Fruit fly (Drosophila melanogaster) whole organism, embryonic: ENCODE results near the gene CG14947.
A peak's percentile ranks its signal among the peaks of the same experiment; 100 is the strongest.

Source experiments
- Antp ChIP-seq: fragments of 200-800 bp; sonication (Bioruptor generic); optimal IDR thresholded peaks from 3 replicates; lab custom pipeline; 2016; ENCODE audit warnings: missing biosample characterization, missing genetic modification characterization
- Atf3 ChIP-seq: fragments of 200-800 bp; sonication (Bioruptor generic); optimal IDR thresholded peaks from 3 replicates; lab custom pipeline; 2016; ENCODE audit warnings: missing biosample characterization, missing genetic modification characterization
- Blimp-1 ChIP-seq: fragments of 200-800 bp; sonication (Bioruptor generic); optimal IDR thresholded peaks from 3 replicates; lab custom pipeline; 2018; ENCODE audit warnings: missing biosample characterization, missing genetic modification characterization, mild to moderate bottlenecking, moderate library complexity, missing genetic modification reagents
- CG10366 ChIP-seq: fragments of 200-800 bp; sonication (Bioruptor generic); IDR thresholded peaks from 2 replicates; pipeline ENCODE4 v1.3.6; 2022; ENCODE audit warnings: missing biosample characterization, missing genetic modification characterization
- CG10431 ChIP-seq: fragments of 200-800 bp; sonication (Bioruptor generic); optimal IDR thresholded peaks from 3 replicates; lab custom pipeline; 2018; ENCODE audit warnings: missing biosample characterization, mild to moderate bottlenecking, missing genetic modification characterization
- CG10654 ChIP-seq: fragments of 200-800 bp; sonication (Bioruptor generic); optimal IDR thresholded peaks from 2 replicates; lab custom pipeline; 2016; ENCODE audit warnings: missing biosample characterization, missing genetic modification characterization
- CG11695 ChIP-seq: fragments of 200-800 bp; sonication (Bioruptor generic); IDR thresholded peaks from 3 replicates; pipeline ENCODE4 v1.3.6; 2022; ENCODE audit warnings: missing biosample characterization, missing genetic modification characterization
- CG12155 ChIP-seq: fragments of 200-800 bp; sonication (Bioruptor generic); optimal IDR thresholded peaks from 3 replicates; lab custom pipeline; 2016; ENCODE audit warnings: missing biosample characterization, missing genetic modification characterization
- CG13424 ChIP-seq: fragments of 200-800 bp; sonication (Bioruptor generic); optimal IDR thresholded peaks from 2 replicates; lab custom pipeline; 2019; ENCODE audit warnings: missing biosample characterization, mild to moderate bottlenecking, missing genetic modification characterization, moderate library complexity
- CG14014 ChIP-seq: fragments of 200-800 bp; sonication (Bioruptor generic); IDR thresholded peaks from 2 replicates; pipeline ENCODE4 v1.3.6; 2022; ENCODE audit warnings: missing biosample characterization, missing genetic modification characterization
- CG1529 ChIP-seq: fragments of 200-800 bp; sonication (Bioruptor generic); optimal IDR thresholded peaks from 3 replicates; lab custom pipeline; 2018; ENCODE audit warnings: missing biosample characterization, missing genetic modification characterization
- CG1603 ChIP-seq: fragments of 200-800 bp; sonication (Bioruptor generic); optimal IDR thresholded peaks from 2 replicates; lab custom pipeline; 2019; ENCODE audit warnings: missing biosample characterization, mild to moderate bottlenecking, missing genetic modification characterization, moderate library complexity
- CG17612 ChIP-seq: fragments of 200-800 bp; sonication (Bioruptor generic); IDR thresholded peaks from 2 replicates; pipeline ENCODE4 v1.3.6; 2022; ENCODE audit warnings: missing biosample characterization, missing genetic modification characterization
- CG17802 ChIP-seq: fragments of 200-800 bp; sonication (Bioruptor generic); optimal IDR thresholded peaks from 2 replicates; lab custom pipeline; 2018; ENCODE audit warnings: missing biosample characterization, mild to moderate bottlenecking, missing genetic modification characterization, moderate library complexity
- CG2678 ChIP-seq: fragments of 200-800 bp; sonication (Bioruptor generic); optimal IDR thresholded peaks from 3 replicates; lab custom pipeline; 2019; ENCODE audit warnings: missing biosample characterization, mild to moderate bottlenecking, missing genetic modification characterization, moderate library complexity
- CG2875 ChIP-seq: fragments of 200-800 bp; sonication (Bioruptor generic); optimal IDR thresholded peaks from 2 replicates; lab custom pipeline; 2017; ENCODE audit warnings: missing biosample characterization, mild to moderate bottlenecking, missing genetic modification characterization, missing genetic modification reagents
- CG3281 ChIP-seq: fragments of 200-800 bp; sonication (Bioruptor generic); optimal IDR thresholded peaks from 3 replicates; lab custom pipeline; 2017; ENCODE audit warnings: missing biosample characterization, mild to moderate bottlenecking, missing genetic modification characterization
- CG4820 ChIP-seq: fragments of 200-800 bp; sonication (Bioruptor generic); optimal IDR thresholded peaks from 3 replicates; lab custom pipeline; 2016; ENCODE audit warnings: missing biosample characterization, missing genetic modification characterization
- CG7556 ChIP-seq: fragments of 200-800 bp; sonication (Bioruptor generic); optimal IDR thresholded peaks from 2 replicates; lab custom pipeline; 2017; ENCODE audit warnings: missing biosample characterization, mild to moderate bottlenecking, missing genetic modification characterization
- GATAe ChIP-seq: fragments of 200-800 bp; sonication (Bioruptor generic); conservative IDR thresholded peaks from 2 replicates; pipeline ENCODE4 v1.3.6; 2022; ENCODE audit warnings: missing biosample characterization, missing genetic modification characterization
- MESR4 ChIP-seq: fragments of 200-800 bp; sonication (Bioruptor generic); optimal IDR thresholded peaks from 2 replicates; lab custom pipeline; 2018; ENCODE audit warnings: missing biosample characterization, mild to moderate bottlenecking, missing genetic modification characterization, moderate library complexity
- Mes4 ChIP-seq: fragments of 200-800 bp; sonication (Bioruptor generic); optimal IDR thresholded peaks from 2 replicates; lab custom pipeline; 2016; ENCODE audit warnings: missing biosample characterization, missing genetic modification characterization
- Poxn ChIP-seq: fragments of 200-800 bp; sonication (Bioruptor generic); IDR thresholded peaks from 2 replicates; pipeline ENCODE4 v1.3.6; 2022; ENCODE audit warnings: missing biosample characterization, missing genetic modification characterization
- al ChIP-seq: fragments of 200-800 bp; sonication (Bioruptor generic); IDR thresholded peaks from 2 replicates; pipeline ENCODE4 v1.3.6; 2022; ENCODE audit warnings: missing biosample characterization, missing genetic modification characterization
- amos ChIP-seq: fragments of 200-800 bp; sonication (Bioruptor generic); IDR thresholded peaks from 2 replicates; pipeline ENCODE4 v1.3.6; 2022; ENCODE audit warnings: missing biosample characterization, missing genetic modification characterization; ENCODE audit not compliant: partially characterized antibody
- ato ChIP-seq: fragments of 200-800 bp; sonication (Bioruptor generic); IDR thresholded peaks from 2 replicates; pipeline ENCODE4 v1.3.6; 2022; ENCODE audit warnings: missing biosample characterization, missing genetic modification characterization; ENCODE audit not compliant: partially characterized antibody
- az2 ChIP-seq: fragments of 200-800 bp; sonication (Bioruptor generic); optimal IDR thresholded peaks from 3 replicates; lab custom pipeline; 2016; ENCODE audit warnings: missing biosample characterization, missing genetic modification characterization
- bab2 ChIP-seq: fragments of 200-800 bp; sonication (Bioruptor generic); optimal IDR thresholded peaks from 2 replicates; lab custom pipeline; 2016; ENCODE audit warnings: missing biosample characterization, missing genetic modification characterization
- cato ChIP-seq: fragments of 200-800 bp; sonication (Bioruptor generic); optimal IDR thresholded peaks from 2 replicates; lab custom pipeline; 2016; ENCODE audit warnings: missing biosample characterization, missing genetic modification characterization, borderline replicate concordance
- caup ChIP-seq: fragments of 200-800 bp; sonication (Bioruptor generic); optimal IDR thresholded peaks from 3 replicates; lab custom pipeline; 2017; ENCODE audit warnings: missing biosample characterization, mild to moderate bottlenecking, missing genetic modification characterization, moderate library complexity; ENCODE audit not compliant: severe bottlenecking
- chif ChIP-seq, 2 experiments: fragments of 200-800 bp; sonication (Bioruptor generic); optimal IDR thresholded peaks; 3 replicates each; lab custom pipeline; 2016; ENCODE audit warnings: missing biosample characterization in 2 of 2, missing genetic modification characterization in 2 of 2
- dmrt99B ChIP-seq: fragments of 200-800 bp; sonication (Bioruptor generic); optimal IDR thresholded peaks from 2 replicates; lab custom pipeline; 2018; ENCODE audit warnings: missing biosample characterization, mild to moderate bottlenecking, missing genetic modification characterization, moderate library complexity
- exex ChIP-seq: fragments of 200-800 bp; sonication (Bioruptor generic); optimal IDR thresholded peaks from 4 replicates; lab custom pipeline; 2018; ENCODE audit warnings: missing biosample characterization, mild to moderate bottlenecking, missing genetic modification characterization, moderate library complexity
- eyg ChIP-seq: fragments of 200-800 bp; sonication (Bioruptor generic); optimal IDR thresholded peaks from 3 replicates; lab custom pipeline; 2016; ENCODE audit warnings: missing biosample characterization, missing genetic modification characterization
- fd102C ChIP-seq: fragments of 200-800 bp; sonication (Bioruptor generic); optimal IDR thresholded peaks from 2 replicates; lab custom pipeline; 2018; ENCODE audit warnings: missing biosample characterization, mild to moderate bottlenecking, missing genetic modification characterization, moderate library complexity
- fru ChIP-seq: fragments of >200 bp; optimal IDR thresholded peaks from 2 replicates; lab custom pipeline; 2017
- gfzf ChIP-seq: fragments of 200-800 bp; sonication (Bioruptor generic); optimal IDR thresholded peaks from 2 replicates; lab custom pipeline; 2016; ENCODE audit warnings: missing biosample characterization, mild to moderate bottlenecking, missing genetic modification characterization, moderate library complexity
- insv ChIP-seq, 2 experiments: fragments of 200-800 bp; sonication (Bioruptor generic); optimal IDR thresholded peaks; 3 replicates each; lab custom pipeline; 2016 to 2018; ENCODE audit warnings: missing biosample characterization in 2 of 2, missing genetic modification characterization in 2 of 2
- jigr1 ChIP-seq: fragments of 200-800 bp; sonication (Bioruptor generic); IDR thresholded peaks from 3 replicates; pipeline ENCODE4 v1.3.6; 2022; ENCODE audit warnings: missing biosample characterization, missing genetic modification characterization
- jumu ChIP-seq: fragments of 200-800 bp; sonication (Bioruptor generic); optimal IDR thresholded peaks from 3 replicates; lab custom pipeline; 2016; ENCODE audit warnings: missing biosample characterization, missing genetic modification characterization
- kah ChIP-seq: fragments of 200-800 bp; sonication (Bioruptor generic); optimal IDR thresholded peaks from 2 replicates; lab custom pipeline; 2018; ENCODE audit warnings: missing biosample characterization, mild to moderate bottlenecking, missing genetic modification characterization
- kni ChIP-seq: fragments of 200-800 bp; sonication (Bioruptor generic); optimal IDR thresholded peaks from 3 replicates; lab custom pipeline; 2017; ENCODE audit warnings: mild to moderate bottlenecking, missing biosample characterization, missing genetic modification reagents, missing genetic modification characterization
- pb ChIP-seq: fragments of 200-800 bp; sonication (Bioruptor generic); optimal IDR thresholded peaks from 3 replicates; lab custom pipeline; 2016; ENCODE audit warnings: missing biosample characterization, missing genetic modification characterization
- salm ChIP-seq: fragments of 200-800 bp; sonication (Bioruptor generic); optimal IDR thresholded peaks from 2 replicates; lab custom pipeline; 2018; ENCODE audit warnings: missing biosample characterization, mild to moderate bottlenecking, missing genetic modification characterization
- sna ChIP-seq: fragments of 200-800 bp; sonication (Bioruptor generic); IDR thresholded peaks from 2 replicates; pipeline ENCODE4 v1.3.6; 2022; ENCODE audit warnings: missing biosample characterization, missing genetic modification characterization; ENCODE audit not compliant: partially characterized antibody
- sob ChIP-seq: fragments of 200-800 bp; sonication (Bioruptor generic); IDR thresholded peaks from 2 replicates; pipeline ENCODE4 v1.3.6; 2022; ENCODE audit warnings: missing biosample characterization, missing genetic modification characterization
- sr ChIP-seq: fragments of 200-800 bp; sonication (Bioruptor generic); IDR thresholded peaks from 3 replicates; pipeline ENCODE4 v1.3.6; 2022; ENCODE audit warnings: missing biosample characterization, missing genetic modification characterization
- sug ChIP-seq: fragments of 200-800 bp; optimal IDR thresholded peaks from 2 replicates; lab custom pipeline; 2019; ENCODE audit warnings: missing biosample characterization, mild to moderate bottlenecking, missing genetic modification characterization, moderate library complexity
- trem ChIP-seq: fragments of 200-800 bp; optimal IDR thresholded peaks from 3 replicates; lab custom pipeline; 2019; ENCODE audit warnings: missing biosample characterization, mild to moderate bottlenecking, missing genetic modification characterization, moderate library complexity

The CG14947 gene

DNA sequence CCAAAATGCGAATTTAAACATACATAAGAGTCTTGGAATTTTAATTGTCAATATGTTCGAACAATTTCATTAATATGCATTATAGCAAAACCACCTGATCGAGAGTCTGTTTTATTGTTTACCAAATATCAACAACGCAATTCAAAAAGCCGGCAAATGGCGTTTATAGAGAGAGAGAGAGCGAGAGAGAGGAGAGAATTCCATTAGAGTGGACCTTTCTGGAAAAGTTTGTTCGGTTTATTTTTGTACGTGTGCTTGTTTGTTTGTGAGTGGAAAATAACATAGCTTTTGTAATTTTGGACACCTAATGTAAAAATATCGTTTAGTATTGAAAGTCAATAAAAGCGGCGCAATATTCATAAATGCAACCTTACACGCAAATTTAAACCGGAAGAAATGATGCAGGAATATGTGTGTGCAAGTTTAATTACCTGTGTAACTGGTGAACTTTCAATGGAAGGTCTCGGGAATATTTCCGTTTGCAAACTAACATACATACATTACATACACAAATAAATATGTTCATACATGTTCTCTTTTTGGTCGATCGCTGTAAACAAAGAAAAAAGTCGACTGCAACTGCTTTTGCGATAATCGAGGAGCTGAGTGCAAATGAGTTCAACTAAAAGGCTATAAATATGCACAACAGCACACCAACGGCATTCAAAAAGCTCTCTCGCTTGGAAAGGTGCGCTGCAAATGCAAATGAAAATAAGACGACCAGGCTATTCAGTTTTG lies 31.1 kb upstream of the CG14947 start, which contains the start of gene CG6785 (continued):
- TF ChIP-seq CG2678 (tag; lab: Kevin White, UChicago), result peak; percentile 86
- peak; percentile 70 for TF ChIP-seq fd102C (GFP tag; lab: Kevin White, UChicago)
- TF ChIP-seq sr (GFP tag; lab: Robert Waterston, UW), result peak; percentile 51; the same call in 1 of the 3 replicates
- peak; percentile 38 for TF ChIP-seq jumu (GFP tag; lab: Kevin White, UChicago)
- peak; percentile 91 for TF ChIP-seq CG7556
- peak; percentile 57 for TF ChIP-seq sug (tag; lab: Kevin White, UChicago)
- no peak for TF ChIP-seq ato (GFP tag; lab: Robert Waterston, UW)
- TF ChIP-seq CG4820 (GFP tag; lab: Kevin White, UChicago), result peak; percentile 60
- peak; percentile 72 for TF ChIP-seq az2
- peak; percentile 74 for TF ChIP-seq pb (GFP tag; lab: Kevin White, UChicago)
- TF ChIP-seq jigr1 (GFP tag; lab: Robert Waterston, UW), result no peak
- peak; percentile 71 for TF ChIP-seq CG11695
- TF ChIP-seq CG10654 (GFP tag; lab: Kevin White, UChicago), result peak; percentile 72
- peak; percentile 59; the same call in 1 of the 2 replicates for TF ChIP-seq sob (GFP tag; lab: Robert Waterston, UW)
- TF ChIP-seq cato, result peak; percentile 64
- TF ChIP-seq salm (tag; lab: Kevin White, UChicago), result peak; percentile 86
- peak; percentile 76 for TF ChIP-seq CG3281 (GFP tag; lab: Kevin White, UChicago)
- peak; percentile 81 for TF ChIP-seq dmrt99B
- no peak for TF ChIP-seq fru (lab: Kevin White, UChicago)
- TF ChIP-seq chif (GFP tag; optimal IDR thresholded peaks at IDR 0.05; lab: Kevin White, UChicago), result peak; percentile 77 to 88
- peak; percentile 90 for TF ChIP-seq caup (GFP tag; lab: Kevin White, UChicago)
- peak; percentile 70 for TF ChIP-seq exex (tag; lab: Kevin White, UChicago)
- TF ChIP-seq CG1603, result peak; percentile 83
- TF ChIP-seq Antp (GFP tag; lab: Kevin White, UChicago), result peak; percentile 62
- TF ChIP-seq CG17802 (tag; lab: Kevin White, UChicago), result peak; percentile 24
- peak; percentile 37 for TF ChIP-seq trem (tag; lab: Kevin White, UChicago)
- no peak; the same call in 1 of the 2 replicates for TF ChIP-seq amos (GFP tag; lab: Robert Waterston, UW)
- no peak for TF ChIP-seq sna (GFP tag; lab: Robert Waterston, UW)
- TF ChIP-seq CG14014 (GFP tag; lab: Robert Waterston, UW), result peak; percentile 85; the same call in 1 of the 2 replicates
- TF ChIP-seq CG13424 (tag; lab: Kevin White, UChicago), result peak; percentile 73
- TF ChIP-seq gfzf (GFP tag; lab: Kevin White, UChicago), result peak; percentile 1
- peak; percentile 91 for TF ChIP-seq Mes4 (GFP tag; lab: Kevin White, UChicago)
- peak; percentile 89 for TF ChIP-seq CG1529
- TF ChIP-seq CG17612 (GFP tag; lab: Robert Waterston, UW), result no peak
- peak; percentile 86 for TF ChIP-seq kni (GFP tag; lab: Kevin White, UChicago)
- peak; percentile 92 for TF ChIP-seq bab2
- TF ChIP-seq Atf3 (GFP tag; lab: Kevin White, UChicago), result peak; percentile 76
- TF ChIP-seq eyg (GFP tag; lab: Kevin White, UChicago), result peak; percentile 90
- peak in 1 of 2 experiments; percentile 77 for TF ChIP-seq insv (GFP tag; optimal IDR thresholded peaks at IDR 0.05; lab: Kevin White, UChicago)
- TF ChIP-seq Poxn, result no peak
- TF ChIP-seq GATAe (GFP tag; lab: Robert Waterston, UW), result no peak
- TF ChIP-seq MESR4 (GFP tag; lab: Kevin White, UChicago), result peak; percentile 48
- peak; percentile 90 for TF ChIP-seq CG10431
- TF ChIP-seq CG10366, result 0 out of 2 replicates have a peak, but pooled peaks have one; percentile 14
- peak; percentile 72 for TF ChIP-seq Blimp-1 (GFP tag; lab: Kevin White, UChicago)
- peak; percentile 96 for TF ChIP-seq CG2875 (GFP tag; lab: Kevin White, UChicago)
- TF ChIP-seq kah, result peak; percentile 97
- TF ChIP-seq CG12155 (GFP tag; lab: Kevin White, UChicago), result peak; percentile 58
- no peak for TF ChIP-seq al (GFP tag; lab: Robert Waterston, UW)
